Worm (Caenorhabditis elegans) whole organism, early embryonic: ENCODE data around the gene abu-6.

ENCODE experiments used
- B0310.2 ChIP-seq: sonication (generic microtip); optimal IDR thresholded peaks from 2 replicates; lab custom pipeline; 2016; ENCODE audit warnings: mild to moderate bottlenecking, missing genetic modification characterization, missing compliant biosample characterization
- F13C5.2 ChIP-seq: sonication (generic microtip); optimal IDR thresholded peaks from 2 replicates; lab custom pipeline; 2017; ENCODE audit warnings: mild to moderate bottlenecking, missing genetic modification characterization, inconsistent platforms, missing compliant biosample characterization
- aly-1 ChIP-seq: sonication (generic microtip); optimal IDR thresholded peaks from 2 replicates; lab custom pipeline; 2016; ENCODE audit warnings: missing genetic modification characterization, missing compliant biosample characterization
- ama-1 ChIP-seq: fragments of 150-350 bp; optimal IDR thresholded peaks from 2 replicates; lab custom pipeline; 2014
- ceh-13 ChIP-seq: fragments of 200-800 bp; sonication (Bioruptor generic); optimal IDR thresholded peaks from 2 replicates; lab custom pipeline; 2018; ENCODE audit warnings: mild to moderate bottlenecking, missing genetic modification characterization, missing compliant biosample characterization
- ceh-36 ChIP-seq: sonication (generic microtip); optimal IDR thresholded peaks from 2 replicates; lab custom pipeline; 2016; ENCODE audit warnings: missing genetic modification characterization, inconsistent platforms, missing compliant biosample characterization
- ets-7 ChIP-seq: sonication (generic microtip); optimal IDR thresholded peaks from 2 replicates; lab custom pipeline; 2016; ENCODE audit warnings: missing genotype, missing genetic modification characterization, missing compliant biosample characterization
- flt-1 ChIP-seq: fragments of 200-800 bp; sonication (Bioruptor generic); IDR thresholded peaks from 2 replicates; pipeline ENCODE4 v1.3.6; 2022; ENCODE audit warnings: missing genetic modification characterization, missing compliant biosample characterization
- hmbx-1 ChIP-seq: sonication (generic microtip); optimal IDR thresholded peaks from 2 replicates; lab custom pipeline; 2016; ENCODE audit warnings: mild to moderate bottlenecking, missing genetic modification characterization, missing compliant biosample characterization
- hmg-4 ChIP-seq: fragments of 200-800 bp; sonication (Bioruptor generic); optimal IDR thresholded peaks from 2 replicates; lab custom pipeline; 2018; ENCODE audit warnings: mild to moderate bottlenecking, missing genetic modification characterization, missing compliant biosample characterization
- hnd-1 ChIP-seq: sonication (generic microtip); optimal IDR thresholded peaks from 2 replicates; lab custom pipeline; 2016; ENCODE audit warnings: missing genetic modification characterization, missing compliant biosample characterization
- pes-1 ChIP-seq: fragments of 200-800 bp; sonication (Bioruptor generic); IDR thresholded peaks from 2 replicates; pipeline ENCODE4 v1.3.6; 2022; ENCODE audit warnings: missing genetic modification reagents, missing genetic modification characterization, missing compliant biosample characterization
- scrt-1 ChIP-seq: fragments of 200-800 bp; sonication (Bioruptor generic); IDR thresholded peaks from 2 replicates; pipeline ENCODE4 v1.3.6; 2022; ENCODE audit warnings: missing genetic modification characterization, missing compliant biosample characterization
- sea-1 ChIP-seq: fragments of 200-800 bp; sonication (Bioruptor generic); conservative IDR thresholded peaks from 2 replicates; pipeline ENCODE4 v1.3.6; 2022; ENCODE audit warnings: missing genetic modification characterization, missing compliant biosample characterization
- tbx-11 ChIP-seq: fragments of 200-800 bp; sonication (Bioruptor generic); IDR thresholded peaks from 2 replicates; pipeline ENCODE4 v1.3.6; 2022; ENCODE audit warnings: missing genetic modification characterization, missing compliant biosample characterization
- tbx-37 ChIP-seq: fragments of 200-800 bp; sonication (Bioruptor generic); conservative IDR thresholded peaks from 2 replicates; pipeline ENCODE4 v1.3.6; 2022; ENCODE audit warnings: missing genetic modification reagents, missing genetic modification characterization, missing compliant biosample characterization
- tra-4 ChIP-seq: sonication (generic microtip); optimal IDR thresholded peaks from 2 replicates; lab custom pipeline; 2017; ENCODE audit warnings: missing genetic modification characterization, missing compliant biosample characterization

The abu-6 gene

ce11 chrV:5161792-5162191, at the start of gene abu-6:
abu-6 (minus strand) TSS chrV:5161892.
- TF ChIP-seq scrt-1 (GFP tag; lab: Robert Waterston, UW): no peak
- TF ChIP-seq B0310.2 (tag; lab: Kevin White, UChicago): no peak
- no peak for TF ChIP-seq hnd-1 (tag; lab: Kevin White, UChicago)
- TF ChIP-seq hmg-4 (GFP tag; lab: Kevin White, UChicago): no peak
- TF ChIP-seq ama-1: no peak
- no peak for TF ChIP-seq sea-1

ce11 chrV:5204127-5204526, 42.4 kb upstream of the abu-6 start, which contains the start of gene ttc-37:
ttc-37 (plus strand) TSS chrV:5204475.
- TF ChIP-seq B0310.2 (tag; lab: Kevin White, UChicago) (no peak), hmbx-1 (tag; lab: Kevin White, UChicago) (no peak), hnd-1 (tag; lab: Kevin White, UChicago) (no peak), pes-1 (GFP tag; lab: Robert Waterston, UW) (no peak), hmg-4 (GFP tag; lab: Kevin White, UChicago) (no peak), sea-1 (no peak), scrt-1 (GFP tag; lab: Robert Waterston, UW) (no peak), ceh-13 (GFP tag; lab: Kevin White, UChicago) (no peak), tbx-11 (no peak), tra-4 (no peak), aly-1 (tag; lab: Kevin White, UChicago) (no peak), ceh-36 (tag; lab: Kevin White, UChicago) (no peak), ets-7 (tag; lab: Kevin White, UChicago) (no peak), ama-1 (no peak), F13C5.2 (tag; lab: Kevin White, UChicago) (no peak), tbx-37 (GFP tag; lab: Robert Waterston, UW) (no peak), flt-1 (GFP tag; lab: Robert Waterston, UW) (no peak)

- no peak for TF ChIP-seq ceh-36 (tag; lab: Kevin White, UChicago)
- no peak for TF ChIP-seq hmbx-1 (tag; lab: Kevin White, UChicago)
- TF ChIP-seq pes-1 (GFP tag; lab: Robert Waterston, UW): no peak
- TF ChIP-seq tbx-11: no peak
- TF ChIP-seq ets-7 (tag; lab: Kevin White, UChicago): no peak
- no peak for TF ChIP-seq ceh-13 (GFP tag; lab: Kevin White, UChicago)
- TF ChIP-seq hmg-4 (GFP tag; lab: Kevin White, UChicago): no peak
- no peak for TF ChIP-seq aly-1 (tag; lab: Kevin White, UChicago)
- TF ChIP-seq sea-1: no peak
- no peak for TF ChIP-seq flt-1 (GFP tag; lab: Robert Waterston, UW)
- no peak for TF ChIP-seq tbx-37 (GFP tag; lab: Robert Waterston, UW)
Measured at ce11 chrV:5203643-5204042, 42.0 kb upstream of the abu-6 start.

- TF ChIP-seq ceh-36 (tag; lab: Kevin White, UChicago): no peak
- TF ChIP-seq F13C5.2 (tag; lab: Kevin White, UChicago): no peak
- TF ChIP-seq tbx-11: no peak
- no peak for TF ChIP-seq hmg-4 (GFP tag; lab: Kevin White, UChicago)
- TF ChIP-seq sea-1: no peak
- no peak for TF ChIP-seq ceh-13 (GFP tag; lab: Kevin White, UChicago)
Measured at ce11 chrV:5201706-5202105, 40.0 kb upstream of the abu-6 start.

- no peak for TF ChIP-seq hmg-4 (GFP tag; lab: Kevin White, UChicago)
- TF ChIP-seq hmbx-1 (tag; lab: Kevin White, UChicago): no peak
- no peak for TF ChIP-seq ets-7 (tag; lab: Kevin White, UChicago)
- TF ChIP-seq scrt-1 (GFP tag; lab: Robert Waterston, UW): no peak
- TF ChIP-seq sea-1: no peak
- TF ChIP-seq ama-1: no peak
- TF ChIP-seq tbx-11: no peak
- TF ChIP-seq ceh-36 (tag; lab: Kevin White, UChicago): no peak
- TF ChIP-seq flt-1 (GFP tag; lab: Robert Waterston, UW): no peak
- no peak for TF ChIP-seq hnd-1 (tag; lab: Kevin White, UChicago)
- TF ChIP-seq F13C5.2 (tag; lab: Kevin White, UChicago): no peak
- no peak for TF ChIP-seq B0310.2 (tag; lab: Kevin White, UChicago)
- TF ChIP-seq ceh-13 (GFP tag; lab: Kevin White, UChicago): no peak
- TF ChIP-seq tra-4: no peak
- TF ChIP-seq aly-1 (tag; lab: Kevin White, UChicago): no peak
Measured at ce11 chrV:5200188-5200587, 38.5 kb upstream of the abu-6 start.

ce11 chrV:5198240-5198639, 36.5 kb upstream of the abu-6 start, which contains the start of gene Y47A7.2:
Y47A7.2 (minus strand) TSS chrV:5198340.
- no peak for TF ChIP-seq sea-1
- TF ChIP-seq tbx-11: no peak
- no peak for TF ChIP-seq B0310.2 (tag; lab: Kevin White, UChicago)
- no peak for TF ChIP-seq hnd-1 (tag; lab: Kevin White, UChicago)
- TF ChIP-seq aly-1 (tag; lab: Kevin White, UChicago): no peak
- no peak for TF ChIP-seq pes-1 (GFP tag; lab: Robert Waterston, UW)
- TF ChIP-seq hmbx-1 (tag; lab: Kevin White, UChicago): no peak
- no peak for TF ChIP-seq scrt-1 (GFP tag; lab: Robert Waterston, UW)
- TF ChIP-seq ets-7 (tag; lab: Kevin White, UChicago): no peak
- TF ChIP-seq flt-1 (GFP tag; lab: Robert Waterston, UW): no peak
- TF ChIP-seq ceh-36 (tag; lab: Kevin White, UChicago): no peak
- TF ChIP-seq ama-1: no peak
- TF ChIP-seq hmg-4 (GFP tag; lab: Kevin White, UChicago): no peak
- TF ChIP-seq F13C5.2 (tag; lab: Kevin White, UChicago): no peak

- no peak for TF ChIP-seq sea-1
- no peak for TF ChIP-seq tbx-37 (GFP tag; lab: Robert Waterston, UW)
- no peak for TF ChIP-seq flt-1 (GFP tag; lab: Robert Waterston, UW)
- TF ChIP-seq ama-1: no peak
- no peak for TF ChIP-seq ets-7 (tag; lab: Kevin White, UChicago)
- no peak for TF ChIP-seq ceh-36 (tag; lab: Kevin White, UChicago)
- no peak for TF ChIP-seq hnd-1 (tag; lab: Kevin White, UChicago)
- TF ChIP-seq tbx-11: no peak
- no peak for TF ChIP-seq tra-4
- TF ChIP-seq pes-1 (GFP tag; lab: Robert Waterston, UW): no peak
- no peak for TF ChIP-seq scrt-1 (GFP tag; lab: Robert Waterston, UW)
Measured at ce11 chrV:5194508-5194907, 32.8 kb upstream of the abu-6 start, which contains the start of gene abu-8. abu-8 (minus strand) TSS chrV:5194608.
